Worm (Caenorhabditis elegans) whole organism, L4 larva: ENCODE data around the gene ZK546.19.
"Not testable (repeated sequence)": the region's sequence is repeated elsewhere in the genome, so short reads cannot be mapped to it uniquely, and the experiment has no call there.

Source experiments
- T20F7.1 ChIP-seq: fragments of 200-800 bp; sonication (Bioruptor generic); optimal IDR thresholded peaks from 2 replicates; lab custom pipeline; 2018; ENCODE audit warnings: mild to moderate bottlenecking, missing genetic modification characterization, missing compliant biosample characterization
- T26A8.4 ChIP-seq: fragments of 200-800 bp; sonication (Bioruptor generic); IDR thresholded peaks from 2 replicates; pipeline ENCODE4 v1.3.6; 2022; ENCODE audit warnings: missing genetic modification characterization, missing compliant biosample characterization
- Y5F2A.4 ChIP-seq: fragments of 200-800 bp; sonication (Bioruptor generic); optimal IDR thresholded peaks from 2 replicates; lab custom pipeline; 2018; ENCODE audit warnings: mild to moderate bottlenecking, missing genetic modification characterization, missing compliant biosample characterization
- Y75B8A.6 ChIP-seq: fragments of 200-800 bp; sonication (Bioruptor generic); IDR thresholded peaks from 2 replicates; pipeline ENCODE4 v1.3.6; 2022; ENCODE audit warnings: missing genetic modification reagents, missing genetic modification characterization, missing compliant biosample characterization
- aha-1 ChIP-seq: fragments of 150-350 bp; peaks from one replicate; lab custom pipeline; 2014; ENCODE audit warnings: missing biosample characterization, missing genetic modification characterization
- ama-1 ChIP-seq: fragments of 150-350 bp; optimal IDR thresholded peaks from 2 replicates; lab custom pipeline; 2014; ENCODE audit warnings: inconsistent platforms, mixed read lengths
- arid-1 ChIP-seq: fragments of 200-800 bp; sonication (Bioruptor generic); conservative IDR thresholded peaks from 2 replicates; pipeline ENCODE4 v1.3.6; 2022; ENCODE audit warnings: missing genetic modification reagents, missing genetic modification characterization, missing compliant biosample characterization
- ceh-62 ChIP-seq: sonication (generic microtip); optimal IDR thresholded peaks from 2 replicates; lab custom pipeline; 2017; ENCODE audit warnings: missing biosample characterization, missing genetic modification characterization
- cey-2 ChIP-seq: sonication (generic microtip); optimal IDR thresholded peaks from 3 replicates; lab custom pipeline; 2017; ENCODE audit warnings: missing genetic modification characterization, mild to moderate bottlenecking, missing compliant biosample characterization, antibody characterized with exemption, borderline replicate concordance; ENCODE audit not compliant: insufficient read depth
- ctbp-1 ChIP-seq: fragments of 200-800 bp; sonication (Bioruptor generic); IDR thresholded peaks from 2 replicates; pipeline ENCODE4 v1.3.6; 2022; ENCODE audit warnings: missing genetic modification reagents, missing genetic modification characterization, missing compliant biosample characterization
- daf-16 ChIP-seq, 3 experiments: sonication (generic microtip); optimal IDR thresholded peaks; 2 replicates each; lab custom pipeline; 2016 to 2017; ENCODE audit warnings: missing genetic modification characterization in 3 of 3, missing genetic modification reagents in 3 of 3, mild to moderate bottlenecking in 2 of 3, missing compliant biosample characterization in 2 of 3, missing biosample characterization in 1 of 3, moderate library complexity in 1 of 3
- daf-19 ChIP-seq: fragments of 200-800 bp; sonication (Bioruptor generic); conservative IDR thresholded peaks from 2 replicates; pipeline ENCODE4 v1.3.6; 2022; ENCODE audit warnings: missing genetic modification characterization, missing compliant biosample characterization
- dmd-8 ChIP-seq: fragments of 200-800 bp; sonication (Bioruptor generic); IDR thresholded peaks from 2 replicates; pipeline ENCODE4 v1.3.6; 2022; ENCODE audit warnings: missing genetic modification characterization, missing compliant biosample characterization
- dmd-9 ChIP-seq: fragments of 200-800 bp; sonication (Bioruptor generic); IDR thresholded peaks from 2 replicates; pipeline ENCODE4 v1.3.6; 2022; ENCODE audit warnings: missing genetic modification reagents, missing genetic modification characterization, missing compliant biosample characterization
- dpl-1 ChIP-seq: fragments of 150-350 bp; optimal IDR thresholded peaks from 2 replicates; lab custom pipeline; 2014; ENCODE audit warnings: missing biosample characterization, missing genetic modification reagents, missing genetic modification characterization
- dve-1 ChIP-seq: sonication (generic microtip); optimal IDR thresholded peaks from 2 replicates; lab custom pipeline; 2017; ENCODE audit warnings: antibody characterized with exemption, mild to moderate bottlenecking, missing genetic modification characterization, missing compliant biosample characterization; ENCODE audit not compliant: insufficient read depth
- egl-43 ChIP-seq: fragments of 200-800 bp; sonication (Bioruptor generic); IDR thresholded peaks from 2 replicates; pipeline ENCODE4 v1.3.6; 2022; ENCODE audit warnings: missing genetic modification reagents, missing genetic modification characterization, missing compliant biosample characterization
- fkh-10 ChIP-seq: fragments of 150-350 bp; optimal IDR thresholded peaks from 2 replicates; lab custom pipeline; 2014; ENCODE audit warnings: missing biosample characterization, missing genetic modification reagents, missing genetic modification characterization
- hlh-11 ChIP-seq: fragments of 200-800 bp; sonication (Bioruptor generic); optimal IDR thresholded peaks from 2 replicates; lab custom pipeline; 2018; ENCODE audit warnings: mild to moderate bottlenecking, missing genetic modification characterization, missing compliant biosample characterization
- hlh-30 ChIP-seq: sonication (generic microtip); optimal IDR thresholded peaks from 2 replicates; lab custom pipeline; 2017; ENCODE audit warnings: antibody characterized with exemption, mild to moderate bottlenecking, missing genetic modification characterization, missing compliant biosample characterization; ENCODE audit not compliant: insufficient read depth
- hmg-1.1 ChIP-seq: fragments of 200-800 bp; sonication (Bioruptor generic); IDR thresholded peaks from 2 replicates; pipeline ENCODE4 v1.3.6; 2022; ENCODE audit warnings: missing genetic modification reagents, missing genetic modification characterization, missing compliant biosample characterization
- jun-1 ChIP-seq: fragments of 150-350 bp; optimal IDR thresholded peaks from 2 replicates; lab custom pipeline; 2014; ENCODE audit warnings: missing biosample characterization, missing genetic modification reagents, missing genetic modification characterization
- lin-13 ChIP-seq: fragments of 150-350 bp; optimal IDR thresholded peaks from 2 replicates; lab custom pipeline; 2014; ENCODE audit warnings: missing biosample characterization, missing genetic modification reagents, missing genetic modification characterization
- lin-38 ChIP-seq: fragments of 200-800 bp; sonication (Bioruptor generic); IDR thresholded peaks from 2 replicates; pipeline ENCODE4 v1.3.6; 2022; ENCODE audit warnings: missing genetic modification reagents, missing genetic modification characterization, missing compliant biosample characterization
- madf-9 ChIP-seq: fragments of 200-800 bp; sonication (Bioruptor generic); conservative IDR thresholded peaks from 2 replicates; pipeline ENCODE4 v1.3.6; 2022; ENCODE audit warnings: missing genetic modification reagents, missing genetic modification characterization, missing compliant biosample characterization
- mdt-29 ChIP-seq: fragments of 200-800 bp; sonication (Bioruptor generic); IDR thresholded peaks from 2 replicates; pipeline ENCODE4 v1.3.6; 2022; ENCODE audit warnings: missing genetic modification reagents, missing genetic modification characterization, missing compliant biosample characterization
- mep-1 ChIP-seq: fragments of 150-350 bp; sonication (generic microtip); optimal IDR thresholded peaks from 3 replicates; lab custom pipeline; 2014; ENCODE audit warnings: missing biosample characterization, missing genetic modification characterization
- mes-2 ChIP-seq: sonication (generic microtip); optimal IDR thresholded peaks from 2 replicates; lab custom pipeline; 2016; ENCODE audit warnings: missing genotype, mild to moderate bottlenecking, missing genetic modification characterization, missing compliant biosample characterization; ENCODE audit not compliant: poor library complexity, severe bottlenecking
- mxl-2 ChIP-seq: fragments of 200-800 bp; sonication (Bioruptor generic); conservative IDR thresholded peaks from 2 replicates; pipeline ENCODE4 v1.3.6; 2022; ENCODE audit warnings: missing genetic modification reagents, missing genetic modification characterization, missing compliant biosample characterization
- mxl-3 ChIP-seq: fragments of 200-800 bp; sonication (Bioruptor generic); optimal IDR thresholded peaks from 2 replicates; lab custom pipeline; 2018; ENCODE audit warnings: mild to moderate bottlenecking, missing genetic modification characterization, missing compliant biosample characterization
- nhr-102 ChIP-seq: sonication (generic microtip); optimal IDR thresholded peaks from 2 replicates; lab custom pipeline; 2016; ENCODE audit warnings: mild to moderate bottlenecking, missing genetic modification characterization, moderate library complexity, missing compliant biosample characterization
- nhr-11 ChIP-seq: fragments of 150-350 bp; optimal IDR thresholded peaks from 2 replicates; lab custom pipeline; 2014; ENCODE audit warnings: missing biosample characterization, missing genetic modification characterization
- nhr-25 ChIP-seq: sonication (generic microtip); optimal IDR thresholded peaks from 2 replicates; lab custom pipeline; 2017; ENCODE audit warnings: missing genetic modification characterization, mild to moderate bottlenecking, missing compliant biosample characterization, antibody characterized with exemption, moderate library complexity, borderline replicate concordance; ENCODE audit not compliant: insufficient read depth
- nhr-41 ChIP-seq: fragments of 200-800 bp; sonication (Bioruptor generic); IDR thresholded peaks from 2 replicates; pipeline ENCODE4 v1.3.6; 2022; ENCODE audit warnings: missing genetic modification reagents, missing genetic modification characterization, missing compliant biosample characterization
- nhr-48 ChIP-seq: sonication (generic microtip); optimal IDR thresholded peaks from 2 replicates; lab custom pipeline; 2016; ENCODE audit warnings: mild to moderate bottlenecking, missing genetic modification characterization, missing compliant biosample characterization
- nhr-76 ChIP-seq: fragments of 150-350 bp; optimal IDR thresholded peaks from 2 replicates; lab custom pipeline; 2014; ENCODE audit warnings: missing biosample characterization, missing genetic modification characterization
- pha-4 ChIP-seq, 2 experiments: fragments of 150-350 bp in 1 of 2; fragments of 200-800 bp in 1 of 2; sonication (Bioruptor generic) in 1 of 2; IDR thresholded peaks in 1 of 2; optimal IDR thresholded peaks in 1 of 2; 2 replicates each; pipeline versions ENCODE4 v1.3.6 to Lab custom; 2014 to 2022; ENCODE audit warnings: missing genetic modification characterization in 2 of 2, missing genetic modification reagents in 2 of 2, missing biosample characterization in 1 of 2, missing compliant biosample characterization in 1 of 2
- php-3 ChIP-seq: fragments of 200-800 bp; sonication (Bioruptor generic); IDR thresholded peaks from 2 replicates; pipeline ENCODE4 v1.3.6; 2022; ENCODE audit warnings: missing genetic modification reagents, missing genetic modification characterization, missing compliant biosample characterization
- rbr-2 ChIP-seq: sonication (generic microtip); optimal IDR thresholded peaks from 2 replicates; lab custom pipeline; 2016; ENCODE audit warnings: missing genotype, missing genetic modification characterization, missing compliant biosample characterization
- spr-1 ChIP-seq: sonication (generic microtip); optimal IDR thresholded peaks from 2 replicates; lab custom pipeline; 2016; ENCODE audit warnings: mild to moderate bottlenecking, missing genetic modification characterization, missing compliant biosample characterization
- spr-3 ChIP-seq: fragments of 200-800 bp; sonication (Bioruptor generic); optimal IDR thresholded peaks from 2 replicates; lab custom pipeline; 2018; ENCODE audit warnings: mild to moderate bottlenecking, missing genetic modification characterization, missing compliant biosample characterization
- zfp-3 ChIP-seq: fragments of 200-800 bp; sonication (Bioruptor generic); conservative IDR thresholded peaks from 2 replicates; pipeline ENCODE4 v1.3.6; 2022; ENCODE audit warnings: missing genetic modification reagents, missing genetic modification characterization, missing compliant biosample characterization
- zip-2 ChIP-seq: fragments of 150-350 bp; optimal IDR thresholded peaks from 2 replicates; lab custom pipeline; 2014; ENCODE audit warnings: missing biosample characterization, missing genetic modification characterization
- ztf-7 ChIP-seq: fragments of 150-350 bp; optimal IDR thresholded peaks from 2 replicates; lab custom pipeline; 2014; ENCODE audit warnings: missing biosample characterization, missing genetic modification characterization

The ZK546.19 gene

DNA sequence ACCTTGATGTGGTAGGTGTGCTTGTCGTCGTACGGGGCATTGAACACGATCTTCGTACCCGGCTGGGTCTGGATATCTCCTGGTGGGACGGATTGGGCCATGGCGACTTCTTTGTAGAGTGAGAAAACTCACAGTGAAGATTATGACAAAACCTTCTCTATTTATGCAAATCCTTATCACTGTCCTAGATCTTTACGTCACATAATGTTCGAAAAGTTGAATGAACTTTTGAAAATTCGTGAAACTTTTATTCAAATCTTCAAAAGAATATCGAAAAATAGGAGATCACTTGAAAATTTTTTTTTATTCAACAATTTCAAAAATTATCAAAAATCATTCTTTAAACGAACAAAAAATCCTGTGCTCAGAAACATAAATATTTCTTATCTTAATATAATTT is 48.9 kb upstream of the ZK546.19 start, which contains the start of gene msp-33:
TSS of gene msp-33 (minus strand) at position 101 of the 400 bp plus-strand sequence.
- TF ChIP-seq mxl-2 (no peak), aha-1 (peak; percentile 1), nhr-102 (tag; lab: Kevin White, UChicago) (no peak)

DNA sequence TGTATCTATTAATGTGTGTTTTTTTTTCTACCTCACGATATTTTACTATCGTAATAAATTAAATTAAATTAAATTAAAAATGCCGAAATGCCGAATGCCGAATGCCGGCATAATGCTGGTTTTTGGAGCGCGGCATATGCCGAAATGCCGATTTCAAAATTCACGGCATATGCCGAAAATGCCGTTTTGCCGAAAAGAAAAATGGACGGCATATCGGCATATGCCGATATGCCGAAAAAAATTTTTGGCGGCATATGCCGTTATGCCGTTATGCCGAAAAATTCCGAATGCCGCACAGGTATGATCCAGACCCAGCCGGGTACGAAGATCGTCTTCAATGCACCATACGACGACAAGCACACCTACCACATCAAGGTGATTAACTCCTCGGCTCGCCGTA is 43.0 kb upstream of the ZK546.19 start, which contains the start of gene msp-32:
TSS of gene msp-32 (plus strand) at position 301 of the 400 bp plus-strand sequence.
- not testable (repeated sequence) for TF ChIP-seq egl-43, hmg-1.1, php-3 (GFP tag; lab: Robert Waterston, UW)
- TF ChIP-seq, all 104 proteins: peak for 0; not testable (repeated sequence) for 104

DNA sequence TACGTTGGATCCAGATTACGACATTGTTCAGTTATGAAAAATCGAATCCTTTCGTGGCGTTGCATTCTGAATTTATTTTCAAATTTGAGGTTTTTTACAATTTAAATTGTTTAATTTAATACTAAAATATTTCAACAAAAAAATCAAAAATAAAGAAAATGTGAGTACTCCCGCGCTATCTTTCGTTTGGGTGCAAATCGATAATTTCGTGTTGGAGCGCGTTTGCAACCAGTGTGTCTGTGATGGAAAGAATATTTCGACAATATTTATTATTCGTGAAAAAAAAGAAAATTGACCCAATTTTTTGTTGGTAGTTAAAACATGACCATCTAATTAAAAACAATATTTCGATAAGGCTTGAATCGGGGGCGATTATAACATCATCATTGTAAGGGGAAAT is 39.5 kb upstream of the ZK546.19 start, which contains the start of gene R05F9.9:
TSS of gene R05F9.9 (minus strand) at position 66 of the 400 bp plus-strand sequence.
- TF ChIP-seq Y5F2A.4 (no peak), dve-1 (peak; percentile 58), mes-2 (peak; percentile 68), nhr-48 (peak; percentile 1), aha-1 (peak; percentile 49), daf-16 (GFP tag; optimal IDR thresholded peaks at IDR 0.05; lab: Kevin White, UChicago) (no peak), daf-16 (tag; optimal IDR thresholded peaks at IDR 0.05; lab: Kevin White, UChicago) (peak; percentile 29), nhr-25 (tag; lab: Kevin White, UChicago) (no peak), fkh-10 (GFP tag; lab: Kevin White, UChicago) (no peak), mdt-29 (GFP tag; lab: Robert Waterston, UW) (no peak), zfp-3 (GFP tag; lab: Robert Waterston, UW) (no peak), T26A8.4 (GFP tag; lab: Robert Waterston, UW) (0 out of 2 replicates have a peak, but pooled peaks have one; percentile 13), mep-1 (tag; lab: Kevin White, UChicago) (peak; percentile 70), zip-2 (tag; lab: Kevin White, UChicago) (no peak), dpl-1 (GFP tag; lab: Kevin White, UChicago) (peak; percentile 54), mxl-3 (GFP tag; lab: Kevin White, UChicago) (no peak), pha-4 (GFP tag; IDR thresholded peaks at IDR 0.05; lab: Robert Waterston, UW) (peak; percentile 22; the same call in 1 of the 2 replicates), pha-4 (tag; optimal IDR thresholded peaks at IDR 0.05; lab: Kevin White, UChicago) (no peak), ztf-7 (no peak), lin-13 (GFP tag; lab: Kevin White, UChicago) (peak; percentile 46), dmd-9 (no peak), spr-1 (tag; lab: Kevin White, UChicago) (peak; percentile 28), nhr-76 (tag; lab: Kevin White, UChicago) (no peak), daf-19 (GFP tag; lab: Robert Waterston, UW) (0 out of 2 replicates have a peak, but pooled peaks have one; percentile 33), T20F7.1 (peak; percentile 66), arid-1 (GFP tag; lab: Robert Waterston, UW) (0 out of 2 replicates have a peak, but pooled peaks have one; percentile 10), hlh-11 (peak; percentile 5), Y75B8A.6 (GFP tag; lab: Robert Waterston, UW) (no peak), spr-3 (no peak), jun-1 (tag; lab: Kevin White, UChicago) (no peak), nhr-11 (tag; lab: Kevin White, UChicago) (no peak), rbr-2 (tag; lab: Kevin White, UChicago) (peak; percentile 27), ctbp-1 (no peak), ceh-62 (tag; lab: Kevin White, UChicago) (no peak), madf-9 (GFP tag; lab: Robert Waterston, UW) (no peak), nhr-102 (tag; lab: Kevin White, UChicago) (peak; percentile 16), nhr-41 (no peak), ama-1 (lab: Kevin White, UChicago) (peak; percentile 62), lin-38 (GFP tag; lab: Robert Waterston, UW) (peak; percentile 77), hlh-30 (tag; lab: Kevin White, UChicago) (peak; percentile 43), dmd-8 (GFP tag; lab: Robert Waterston, UW) (no peak), cey-2 (tag; lab: Kevin White, UChicago) (no peak)
